Fruit fly (Drosophila melanogaster) whole organism: ENCODE data around the gene CG7857.

Experiments
- EcR ChIP-seq, 2 experiments: fragments of >200 bp; optimal IDR thresholded peaks; 2 replicates each; lab custom pipeline; 2017; ENCODE audit warnings: missing biosample characterization in 2 of 2, missing genetic modification characterization in 2 of 2, missing genetic modification reagents in 2 of 2
- usp ChIP-seq: fragments of >200 bp; optimal IDR thresholded peaks from 2 replicates; lab custom pipeline; 2017; ENCODE audit warnings: missing biosample characterization, missing genetic modification characterization, mixed read lengths

DNA sequence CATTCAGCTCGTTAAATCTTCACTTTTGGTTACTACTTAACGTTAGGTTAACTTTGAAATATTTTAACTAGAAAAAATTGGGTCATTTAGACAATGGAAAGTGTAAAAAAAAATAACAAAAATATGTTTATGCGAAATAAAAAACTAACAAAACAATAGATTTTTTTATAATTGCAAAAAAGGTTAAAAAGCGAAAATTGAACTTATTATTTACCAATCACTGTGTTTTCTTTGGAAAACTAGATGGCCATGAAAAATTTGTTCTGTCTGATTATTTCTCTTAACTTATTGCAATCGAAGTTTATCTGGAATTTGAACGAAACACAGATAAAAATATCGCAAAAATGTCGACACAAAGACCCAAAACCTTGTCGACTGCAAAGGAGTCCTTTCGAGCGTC is 6.8 kb downstream of the CG7857 start, which contains the start of gene CG7276:
- TF ChIP-seq EcR (GFP tag; optimal IDR thresholded peaks at IDR 0.05; lab: Kevin White, UChicago) (no peak), usp (GFP tag; lab: Kevin White, UChicago) (no peak)
